Worm (Caenorhabditis elegans): ENCODE measurements around the gene kcc-2.

ce11 chrIV:6051884-6052283, 11.1 kb downstream of the kcc-2 start:
- TF ChIP-seq med-1 (GFP tag; optimal IDR thresholded peaks at IDR 0.05; ENCODE audit: insufficient read depth), result no peak
- no peak for TF ChIP-seq tab-1 (GFP tag; IDR thresholded peaks at IDR 0.05)
- TF ChIP-seq ztf-29 (GFP tag; IDR thresholded peaks at IDR 0.05), result no peak
- no peak for TF ChIP-seq ref-1 (GFP tag; conservative IDR thresholded peaks at IDR 0.05)
- no peak for TF ChIP-seq cog-1 (tag; optimal IDR thresholded peaks at IDR 0.05)
- no peak for TF ChIP-seq ztf-23 (GFP tag; IDR thresholded peaks at IDR 0.05)

All from whole organism, midembryonic.